Fruit fly (Drosophila melanogaster) Kc167 (cell line): ENCODE measurements around the gene CG42833.

Experiments
- Myc ChIP-seq: fragments of >200 bp; optimal IDR thresholded peaks from 2 replicates; lab custom pipeline; 2017; ENCODE audit warnings: missing external identifiers
- Sin3A ChIP-seq: fragments of >200 bp; optimal IDR thresholded peaks from 2 replicates; lab custom pipeline; 2018; ENCODE audit warnings: missing external identifiers
- h ChIP-seq: fragments of >200 bp; optimal IDR thresholded peaks from 3 replicates; lab custom pipeline; 2018; ENCODE audit warnings: missing external identifiers
- insv ChIP-seq: fragments of >200 bp; optimal IDR thresholded peaks from 3 replicates; lab custom pipeline; 2018; ENCODE audit warnings: missing external identifiers
- psq ChIP-seq: fragments of >200 bp; optimal IDR thresholded peaks from 2 replicates; lab custom pipeline; 2017; ENCODE audit warnings: missing external identifiers
- ttk ChIP-seq: sonication (Bioruptor generic); optimal IDR thresholded peaks from 2 replicates; lab custom pipeline; 2017; ENCODE audit warnings: missing external identifiers

- TF ChIP-seq Sin3A (no peak), psq (no peak), insv (lab: Kevin White, UChicago) (no peak), h (lab: Kevin White, UChicago) (no peak), ttk (lab: Kevin White, UChicago) (no peak), Myc (lab: Kevin White, UChicago) (no peak)
These were observed 8.0 kb upstream of the CG42833 start for dm6 chr3L:20191848-20192247.
